Worm (Caenorhabditis elegans): ENCODE measurements around the gene sgn-1.

The sgn-1 gene

DNA sequence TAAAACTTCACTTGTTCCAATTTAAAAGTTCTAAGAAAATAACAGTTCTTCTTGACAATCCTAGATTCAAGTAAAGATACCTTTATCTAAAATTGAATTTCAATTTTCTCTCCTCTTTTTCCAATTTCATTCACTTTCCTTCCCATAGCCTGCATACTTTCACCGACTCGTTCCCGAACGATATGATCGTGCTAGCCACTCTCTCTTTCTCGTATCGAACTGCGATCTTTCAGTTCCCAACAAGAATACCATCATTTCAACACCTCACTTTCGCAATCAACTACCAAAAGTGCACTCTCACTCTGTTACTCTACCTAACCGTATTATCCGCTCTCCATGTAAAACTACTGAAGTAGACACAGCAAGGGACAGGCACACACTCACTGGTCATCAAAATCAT, 33.4 kb downstream of the sgn-1 start:
- no peak for TF ChIP-seq nhr-77 (tag; optimal IDR thresholded peaks at IDR 0.05)
- TF ChIP-seq blmp-1 (tag; optimal IDR thresholded peaks at IDR 0.05; ENCODE audit: insufficient read depth): peak; percentile 98
- peak; percentile 13 for TF ChIP-seq nhr-129 (tag; optimal IDR thresholded peaks at IDR 0.05)

DNA sequence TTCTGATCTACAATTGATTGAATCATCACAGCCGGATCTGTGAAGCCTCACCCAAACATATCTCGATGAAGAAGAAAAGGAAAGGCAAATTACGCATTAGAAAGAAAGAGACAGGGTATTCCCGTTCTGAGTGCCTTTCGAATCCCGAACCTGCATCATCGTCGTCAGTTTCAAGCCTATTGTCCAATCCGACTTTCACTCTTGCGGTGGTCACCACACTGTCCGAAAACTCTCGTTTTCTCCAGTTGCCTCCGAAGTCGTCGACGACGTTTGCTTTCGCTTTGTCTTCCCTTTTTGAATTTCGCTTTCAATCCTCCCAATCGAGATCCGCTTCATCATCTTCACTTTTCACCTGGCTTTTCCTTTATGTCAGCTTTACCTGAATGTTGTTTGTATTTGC, 34.4 kb downstream of the sgn-1 start:
- TF ChIP-seq dmd-4 (tag; optimal IDR thresholded peaks at IDR 0.05): no peak
- TF ChIP-seq blmp-1 (tag; optimal IDR thresholded peaks at IDR 0.05; ENCODE audit: insufficient read depth): peak; percentile 98

DNA sequence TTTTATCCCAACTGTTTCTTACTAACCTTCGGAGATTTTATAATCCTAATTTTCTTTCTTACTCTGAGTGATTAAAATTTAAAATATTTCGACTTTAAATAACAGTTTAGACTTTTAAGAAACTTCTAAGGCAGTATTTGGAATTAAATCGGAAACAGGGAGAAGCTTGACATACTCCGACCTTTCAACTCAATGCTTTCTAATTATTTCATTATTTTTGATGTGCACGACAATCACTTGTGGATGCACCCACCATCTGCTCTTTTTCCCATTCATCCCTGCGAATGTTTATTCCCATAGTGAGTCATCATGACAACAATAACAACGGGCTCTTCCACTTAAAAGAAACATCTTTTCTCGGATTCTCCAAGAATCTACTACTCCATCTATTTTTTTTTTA, 34.8 kb downstream of the sgn-1 start:
- TF ChIP-seq peb-1 (tag; optimal IDR thresholded peaks at IDR 0.05) (no peak), ZK546.5 (tag; optimal IDR thresholded peaks at IDR 0.05) (no peak), mbf-1 (tag; optimal IDR thresholded peaks at IDR 0.05) (no peak), nhr-25 (tag; optimal IDR thresholded peaks at IDR 0.05) (no peak), fos-1 (tag; optimal IDR thresholded peaks at IDR 0.05) (no peak), snpc-4 (tag; optimal IDR thresholded peaks at IDR 0.05) (no peak), ztf-4 (tag; optimal IDR thresholded peaks at IDR 0.05) (no peak), elt-3 (tag; optimal IDR thresholded peaks at IDR 0.05) (no peak)

DNA sequence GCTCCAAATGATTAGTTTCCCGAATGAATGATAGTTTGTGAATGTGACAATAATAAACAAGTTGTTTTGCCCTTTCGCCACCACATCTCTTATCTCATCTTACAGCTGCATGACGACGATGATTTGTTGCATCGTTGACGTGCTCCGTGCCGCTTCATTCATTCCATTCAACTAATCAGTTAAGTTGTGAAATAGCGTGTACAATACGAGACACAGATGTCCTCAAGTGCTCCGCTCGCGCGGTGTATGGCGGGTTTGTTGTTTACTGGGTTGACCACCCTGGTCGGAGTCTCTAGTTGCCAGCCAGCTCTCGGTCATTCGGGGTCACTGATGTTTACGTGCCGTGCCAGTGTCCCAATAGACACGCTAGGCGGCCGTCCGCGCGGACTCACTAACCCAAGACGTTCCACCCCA, 35.5 kb downstream of the sgn-1 start:
- no peak for TF ChIP-seq aly-2 (tag; optimal IDR thresholded peaks at IDR 0.05)
- TF ChIP-seq unc-55 (GFP tag; optimal IDR thresholded peaks at IDR 0.05): no peak
- no peak for TF ChIP-seq ZK546.5 (tag; optimal IDR thresholded peaks at IDR 0.05)
- TF ChIP-seq nhr-25 (tag; optimal IDR thresholded peaks at IDR 0.05): no peak
- no peak for TF ChIP-seq skn-1 (tag; optimal IDR thresholded peaks at IDR 0.05)
- no peak for TF ChIP-seq lin-11 (tag; optimal IDR thresholded peaks at IDR 0.05)
- no peak for TF ChIP-seq ztf-4 (tag; optimal IDR thresholded peaks at IDR 0.05)
- TF ChIP-seq ztf-1 (GFP tag; conservative IDR thresholded peaks at IDR 0.05): no peak
- TF ChIP-seq sem-4 (tag; optimal IDR thresholded peaks at IDR 0.05): no peak
- no peak for TF ChIP-seq lsy-2 (tag; optimal IDR thresholded peaks at IDR 0.05)
- no peak for TF ChIP-seq elt-3 (tag; optimal IDR thresholded peaks at IDR 0.05)
- no peak for TF ChIP-seq nhr-10 (tag; optimal IDR thresholded peaks at IDR 0.05)
- no peak for TF ChIP-seq lin-39 (tag; optimal IDR thresholded peaks at IDR 0.05)
- no peak for TF ChIP-seq mbf-1 (tag; optimal IDR thresholded peaks at IDR 0.05)
- no peak for TF ChIP-seq R02D3.7 (tag; optimal IDR thresholded peaks at IDR 0.05)

DNA sequence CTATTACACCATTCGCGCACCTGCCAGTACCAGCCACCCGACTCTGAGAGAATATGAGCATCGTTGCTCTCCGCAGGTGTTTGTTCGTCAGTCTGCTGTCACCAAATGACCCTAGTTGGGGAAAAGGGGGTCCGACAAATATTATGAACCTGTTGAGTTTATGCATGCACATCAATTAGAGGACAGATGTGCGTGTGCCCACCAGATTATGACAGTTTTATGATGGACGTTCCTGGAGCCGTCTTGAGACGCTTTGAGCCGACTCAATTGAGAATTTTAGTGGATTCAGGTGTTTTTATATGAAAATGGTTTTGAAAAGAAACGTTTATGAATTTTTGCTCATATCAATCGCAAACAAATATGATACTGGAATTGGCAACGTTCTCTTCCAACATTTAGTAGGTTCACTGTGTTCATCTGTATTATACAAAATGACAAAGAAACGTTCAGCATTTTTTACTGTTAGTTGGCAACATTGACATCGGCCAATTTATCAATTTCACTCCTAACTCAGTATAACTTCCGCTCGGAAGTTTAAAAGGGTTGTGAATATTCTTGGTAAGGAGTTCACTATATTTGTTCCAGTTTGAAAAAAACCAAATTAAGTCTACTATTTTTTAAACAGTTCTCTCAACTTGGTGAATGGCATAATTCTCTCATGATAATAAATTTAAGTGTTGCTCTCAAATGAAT, 36.1 kb downstream of the sgn-1 start:
- TF ChIP-seq nhr-21 (tag; optimal IDR thresholded peaks at IDR 0.05) (peak; percentile 82), nhr-6 (tag; optimal IDR thresholded peaks at IDR 0.05) (peak; percentile 1), ZK546.5 (tag; optimal IDR thresholded peaks at IDR 0.05) (no peak), aly-2 (tag; optimal IDR thresholded peaks at IDR 0.05) (no peak), sem-4 (tag; optimal IDR thresholded peaks at IDR 0.05) (peak; percentile 76), C34F6.9 (tag; optimal IDR thresholded peaks at IDR 0.05) (peak; percentile 25), ztf-1 (GFP tag; conservative IDR thresholded peaks at IDR 0.05) (0 out of 2 replicates have a peak, but pooled peaks have one; percentile 85), alr-1 (tag; optimal IDR thresholded peaks at IDR 0.05) (no peak), nhr-12 (tag; optimal IDR thresholded peaks at IDR 0.05) (no peak), snpc-4 (tag; optimal IDR thresholded peaks at IDR 0.05) (peak; percentile 1), lsy-2 (tag; optimal IDR thresholded peaks at IDR 0.05) (peak in 1 of 2 experiments; percentile 55), unc-55 (GFP tag; optimal IDR thresholded peaks at IDR 0.05) (no peak), mdl-1 (tag; optimal IDR thresholded peaks at IDR 0.05) (no peak), nhr-11 (tag; optimal IDR thresholded peaks at IDR 0.05) (no peak), lin-13 (GFP tag; optimal IDR thresholded peaks at IDR 0.05) (peak; percentile 51), mab-5 (tag; optimal IDR thresholded peaks at IDR 0.05) (no peak), F13H6.1 (tag; optimal IDR thresholded peaks at IDR 0.05) (peak; percentile 48), ama-1 (optimal IDR thresholded peaks at IDR 0.05) (peak; percentile 96), zag-1 (tag; optimal IDR thresholded peaks at IDR 0.05) (no peak), unc-39 (tag; optimal IDR thresholded peaks at IDR 0.05) (no peak), nhr-77 (tag; optimal IDR thresholded peaks at IDR 0.05) (no peak), blmp-1 (tag; optimal IDR thresholded peaks at IDR 0.05; ENCODE audit: insufficient read depth) (no peak), peb-1 (tag; optimal IDR thresholded peaks at IDR 0.05) (no peak), lin-11 (tag; optimal IDR thresholded peaks at IDR 0.05) (peak; percentile 23), sma-3 (GFP tag; optimal IDR thresholded peaks at IDR 0.05) (peak; percentile 69), mbf-1 (tag; optimal IDR thresholded peaks at IDR 0.05) (no peak), ztf-4 (tag; optimal IDR thresholded peaks at IDR 0.05) (peak; percentile 93), nhr-25 (tag; optimal IDR thresholded peaks at IDR 0.05) (peak; percentile 97), egl-27 (tag; optimal IDR thresholded peaks at IDR 0.05) (no peak), crh-2 (tag; optimal IDR thresholded peaks at IDR 0.05) (peak; percentile 17), ztf-11 (tag; optimal IDR thresholded peaks at IDR 0.05) (no peak), nhr-129 (tag; optimal IDR thresholded peaks at IDR 0.05) (peak; percentile 75), sma-9 (GFP tag; optimal IDR thresholded peaks at IDR 0.05) (peak; percentile 73), sma-9 (tag; optimal IDR thresholded peaks at IDR 0.05) (no peak)

Data from whole organism, L2 larva.